Worm (Caenorhabditis elegans): Measurements from ENCODE around the gene ops-1.

The ops-1 gene

DNA sequence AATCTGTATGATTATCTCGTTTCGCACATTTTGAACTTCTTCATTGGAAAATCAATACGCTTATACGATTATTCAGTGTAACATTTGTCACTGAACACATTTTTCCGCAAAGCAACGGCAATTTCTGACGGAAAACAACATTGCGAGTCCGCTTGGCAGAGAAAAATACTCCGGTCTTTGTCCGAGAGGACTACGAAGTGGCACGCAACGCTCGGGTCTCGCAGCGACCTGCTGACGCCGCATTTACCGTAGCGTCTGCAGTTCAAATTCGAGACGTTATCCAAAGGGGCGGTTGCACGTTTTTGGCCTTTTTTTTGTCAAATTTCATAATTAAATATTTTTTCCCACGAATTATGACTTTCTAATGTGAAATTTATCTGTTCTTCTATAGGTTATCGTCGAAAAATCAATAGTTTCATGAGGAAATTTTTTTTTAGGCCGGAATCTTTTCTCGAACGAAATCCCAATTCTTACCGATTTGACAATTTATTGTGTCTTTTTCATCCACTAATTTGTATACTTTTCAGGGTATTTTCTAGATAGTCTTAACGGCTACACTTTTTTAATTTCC is 39.6 kb upstream of the ops-1 start, which contains the start of gene sqd-1 (continued):
- TF ChIP-seq odd-2 (tag; optimal IDR thresholded peaks at IDR 0.05) (no peak), ceh-24 (tag; optimal IDR thresholded peaks at IDR 0.05) (no peak), pax-1 (tag; optimal IDR thresholded peaks at IDR 0.05) (peak; percentile 57), tbx-2 (tag; optimal IDR thresholded peaks at IDR 0.05) (peak; percentile 83), C08G9.2 (tag; optimal IDR thresholded peaks at IDR 0.05) (peak; percentile 69), gmeb-2 (tag; optimal IDR thresholded peaks at IDR 0.05) (peak; percentile 44), che-1 (tag; optimal IDR thresholded peaks at IDR 0.05) (peak; percentile 52), ets-4 (tag; optimal IDR thresholded peaks at IDR 0.05) (peak; percentile 54), elt-2 (tag; optimal IDR thresholded peaks at IDR 0.05) (peak; percentile 54), ceh-6 (GFP tag; optimal IDR thresholded peaks at IDR 0.05) (peak; percentile 26), hlh-6 (tag; optimal IDR thresholded peaks at IDR 0.05) (peak; percentile 33), unc-86 (tag; optimal IDR thresholded peaks at IDR 0.05) (peak; percentile 59), fax-1 (tag; optimal IDR thresholded peaks at IDR 0.05) (no peak), pros-1 (tag; optimal IDR thresholded peaks at IDR 0.05) (peak; percentile 39), Y22D7AL.16 (tag; optimal IDR thresholded peaks at IDR 0.05) (no peak), lin-11 (tag; optimal IDR thresholded peaks at IDR 0.05) (no peak), ceh-31 (tag; optimal IDR thresholded peaks at IDR 0.05) (peak; percentile 90), madf-2 (tag; optimal IDR thresholded peaks at IDR 0.05) (peak; percentile 80), ceh-18 (tag; optimal IDR thresholded peaks at IDR 0.05) (peak; percentile 87), ref-2 (tag; optimal IDR thresholded peaks at IDR 0.05) (peak; percentile 80), syd-9 (tag; optimal IDR thresholded peaks at IDR 0.05) (peak; percentile 24), ztf-16 (tag; optimal IDR thresholded peaks at IDR 0.05) (peak; percentile 31), hlh-8 (tag; optimal IDR thresholded peaks at IDR 0.05) (peak; percentile 21), ceh-22 (tag; optimal IDR thresholded peaks at IDR 0.05) (no peak), fkh-10 (GFP tag; optimal IDR thresholded peaks at IDR 0.05) (peak; percentile 28), ttx-3 (tag; optimal IDR thresholded peaks at IDR 0.05) (no peak), ceh-48 (tag; optimal IDR thresholded peaks at IDR 0.05) (peak; percentile 54), sox-4 (tag; optimal IDR thresholded peaks at IDR 0.05) (peak; percentile 39), F13H6.1 (tag; optimal IDR thresholded peaks at IDR 0.05) (peak; percentile 44), ceh-2 (tag; optimal IDR thresholded peaks at IDR 0.05) (peak; percentile 55), nhr-232 (tag; optimal IDR thresholded peaks at IDR 0.05) (no peak), unc-42 (tag; optimal IDR thresholded peaks at IDR 0.05) (peak; percentile 81)

DNA sequence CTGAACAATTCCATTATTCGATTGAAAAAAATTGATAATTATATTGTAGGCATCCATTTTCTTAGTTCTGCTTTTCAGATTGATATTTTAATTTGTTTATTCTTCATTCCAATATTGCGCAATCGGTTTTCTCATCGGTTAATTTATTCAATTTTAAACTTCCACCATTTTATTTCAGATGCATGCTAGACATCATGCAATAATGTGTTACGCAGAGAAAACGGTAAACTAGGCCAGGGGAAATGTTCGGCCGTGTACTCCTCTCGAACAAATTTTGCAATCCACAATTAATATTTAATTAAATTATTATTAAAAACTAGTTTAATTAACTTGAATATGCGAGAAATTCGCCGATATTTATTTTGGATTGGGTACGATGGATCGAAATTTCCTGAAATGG is 37.5 kb upstream of the ops-1 start, which contains the start of gene Y73B6BL.29:
Gene Y73B6BL.29, plus strand, starts transcription at position 263 of the 400 bp plus-strand sequence.
- peak; percentile 40 for TF ChIP-seq pha-2 (tag; optimal IDR thresholded peaks at IDR 0.05)
- no peak for TF ChIP-seq T23F11.4 (GFP tag; optimal IDR thresholded peaks at IDR 0.05)
- TF ChIP-seq C38D4.7 (GFP tag; optimal IDR thresholded peaks at IDR 0.05) = no peak
- peak; percentile 58 for TF ChIP-seq elt-2 (tag; optimal IDR thresholded peaks at IDR 0.05)
- TF ChIP-seq ttx-3 (tag; optimal IDR thresholded peaks at IDR 0.05) = peak; percentile 54
- TF ChIP-seq nfya-1 (tag; optimal IDR thresholded peaks at IDR 0.05) = peak; percentile 50
- TF ChIP-seq ceh-14 (tag; optimal IDR thresholded peaks at IDR 0.05) = peak; percentile 56
- TF ChIP-seq unc-86 (tag; optimal IDR thresholded peaks at IDR 0.05) = peak; percentile 12
- no peak for TF ChIP-seq syd-9 (tag; optimal IDR thresholded peaks at IDR 0.05)
- TF ChIP-seq ama-1 (optimal IDR thresholded peaks at IDR 0.05) = no peak
- TF ChIP-seq sdc-2 (tag; optimal IDR thresholded peaks at IDR 0.05) = no peak
- no peak for TF ChIP-seq fkh-6 (tag; optimal IDR thresholded peaks at IDR 0.05)
- no peak for TF ChIP-seq unc-3 (GFP tag; conservative IDR thresholded peaks at IDR 0.05)
- peak; percentile 27 for TF ChIP-seq unc-3 (tag; optimal IDR thresholded peaks at IDR 0.05)
- TF ChIP-seq madf-2 (tag; optimal IDR thresholded peaks at IDR 0.05) = no peak
- TF ChIP-seq lim-6 (tag; optimal IDR thresholded peaks at IDR 0.05) = peak; percentile 32
- no peak for TF ChIP-seq npax-4 (tag; optimal IDR thresholded peaks at IDR 0.05)
- no peak for TF ChIP-seq hlh-15 (tag; optimal IDR thresholded peaks at IDR 0.05)
- TF ChIP-seq ceh-6 (GFP tag; optimal IDR thresholded peaks at IDR 0.05) = no peak
- TF ChIP-seq F13H6.1 (tag; optimal IDR thresholded peaks at IDR 0.05) = peak; percentile 46
- TF ChIP-seq ceh-31 (tag; optimal IDR thresholded peaks at IDR 0.05) = peak; percentile 91
- TF ChIP-seq K02D7.2 (tag; optimal IDR thresholded peaks at IDR 0.05) = no peak
- no peak for TF ChIP-seq pros-1 (tag; optimal IDR thresholded peaks at IDR 0.05)
- no peak for TF ChIP-seq dve-1 (tag; optimal IDR thresholded peaks at IDR 0.05)
- peak; percentile 86 for TF ChIP-seq tbx-7 (tag; optimal IDR thresholded peaks at IDR 0.05)
- TF ChIP-seq pat-9 (tag; optimal IDR thresholded peaks at IDR 0.05) = no peak
- TF ChIP-seq sox-2 (GFP tag; IDR thresholded peaks at IDR 0.05) = no peak
- no peak for TF ChIP-seq nhr-11 (tag; optimal IDR thresholded peaks at IDR 0.05)
- peak; percentile 73 for TF ChIP-seq mec-3 (tag; optimal IDR thresholded peaks at IDR 0.05; ENCODE audit: borderline replicate concordance)
- TF ChIP-seq odd-2 (tag; optimal IDR thresholded peaks at IDR 0.05) = no peak
- TF ChIP-seq lin-11 (tag; optimal IDR thresholded peaks at IDR 0.05) = no peak

All from whole organism, late embryonic.